Worm (Caenorhabditis elegans) whole organism, L4/young adult: ENCODE data around the gene E02H1.6.

Experiments
- W03F9.2 ChIP-seq: fragments of 150-350 bp; optimal IDR thresholded peaks from 2 replicates; lab custom pipeline; 2014; ENCODE audit warnings: missing biosample characterization, missing genetic modification characterization
- dao-5 ChIP-seq: sonication (generic microtip); optimal IDR thresholded peaks from 2 replicates; lab custom pipeline; 2016; ENCODE audit warnings: missing genotype, missing genetic modification characterization, moderate library complexity, missing compliant biosample characterization
- him-1 ChIP-seq: sonication (generic microtip); optimal IDR thresholded peaks from 2 replicates; lab custom pipeline; 2016; ENCODE audit warnings: missing genotype, missing genetic modification reagents, missing genetic modification characterization, missing compliant biosample characterization

Gene E02H1.6

ce11 chrII:9596401-9596800, at the start of gene E02H1.6:
E02H1.6 (plus strand) TSS chrII:9596701.
- TF ChIP-seq dao-5 = no peak
- TF ChIP-seq him-1 = no peak
- TF ChIP-seq W03F9.2 (tag; lab: Kevin White, UChicago) = no peak

DNA sequence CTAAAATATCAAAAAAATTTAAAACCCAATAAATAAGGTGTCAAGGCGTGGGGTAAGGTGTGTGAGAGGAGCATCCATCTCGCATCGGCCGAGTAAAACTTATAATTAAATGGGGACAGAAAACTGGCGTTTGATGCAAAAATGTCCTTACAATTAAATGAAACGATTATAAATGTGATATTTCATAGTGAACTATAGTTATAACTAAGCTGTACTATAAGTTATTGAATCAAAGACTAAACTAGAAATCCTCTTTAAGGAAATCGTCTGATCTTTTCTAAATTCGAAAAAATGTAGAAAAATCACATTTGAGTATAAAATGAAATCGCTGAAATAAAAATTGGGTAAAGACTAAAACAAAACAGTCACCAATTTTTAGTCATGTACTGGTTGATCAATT, 45.8 kb upstream of the E02H1.6 start, which contains the start of gene sra-6:
Gene sra-6 (minus strand): TSS at position 101 of the 400 bp plus-strand sequence.
- TF ChIP-seq him-1 (no peak), W03F9.2 (tag; lab: Kevin White, UChicago) (no peak), dao-5 (no peak)

DNA sequence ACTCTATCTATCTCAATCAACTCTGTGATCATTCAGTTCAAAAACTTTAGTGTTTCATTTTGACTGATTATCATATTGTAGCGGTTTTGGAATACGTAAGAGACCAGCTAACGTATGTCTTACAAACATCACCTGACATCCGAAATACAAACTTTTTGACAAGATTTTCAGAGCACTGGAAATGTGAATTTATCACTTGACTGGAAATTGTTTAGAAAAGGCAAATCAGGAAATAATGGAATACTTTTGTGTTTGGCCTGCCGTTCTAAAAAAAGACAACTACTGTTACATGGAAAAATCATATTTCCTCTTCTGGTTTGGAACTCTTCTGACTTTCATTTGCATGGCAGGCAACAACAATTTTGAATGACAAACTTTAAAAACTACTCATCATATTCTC, 45.0 kb upstream of the E02H1.6 start, which contains the start of gene F35H8.12:
Gene F35H8.12 (plus strand): TSS at position 301 of the 400 bp plus-strand sequence.
- TF ChIP-seq dao-5 (no peak), him-1 (no peak), W03F9.2 (tag; lab: Kevin White, UChicago) (no peak)

DNA sequence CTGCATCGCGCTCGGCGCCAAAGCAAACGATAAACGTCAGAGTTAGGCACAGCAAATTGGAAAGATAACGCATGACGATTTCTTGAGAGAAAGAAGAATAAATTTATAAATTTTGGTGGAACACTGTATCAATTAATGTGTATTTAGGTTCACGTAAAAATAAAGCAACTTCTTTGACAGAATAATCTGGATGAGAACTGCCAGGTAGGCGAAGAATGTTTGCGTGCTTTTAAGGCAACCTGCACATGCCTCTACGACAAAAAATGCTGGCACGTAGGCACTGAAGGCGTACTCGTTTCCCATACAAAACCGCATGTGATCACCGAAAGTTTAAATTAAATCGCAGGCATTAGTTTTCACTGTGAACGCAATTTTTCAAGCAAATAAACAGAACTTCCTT, 43.3 kb upstream of the E02H1.6 start, which contains the start of gene F35H8.1:
Gene F35H8.1 (minus strand): TSS at position 101 of the 400 bp plus-strand sequence.
- TF ChIP-seq W03F9.2 (tag; lab: Kevin White, UChicago) (no peak), him-1 (no peak), dao-5 (no peak)

- TF ChIP-seq him-1 = no peak
Observed at ce11 chrII:9554925-9555553, 41.5 kb upstream of the E02H1.6 start, which contains the start of gene F35H8.2. F35H8.2 (plus strand) TSS chrII:9555503.

DNA sequence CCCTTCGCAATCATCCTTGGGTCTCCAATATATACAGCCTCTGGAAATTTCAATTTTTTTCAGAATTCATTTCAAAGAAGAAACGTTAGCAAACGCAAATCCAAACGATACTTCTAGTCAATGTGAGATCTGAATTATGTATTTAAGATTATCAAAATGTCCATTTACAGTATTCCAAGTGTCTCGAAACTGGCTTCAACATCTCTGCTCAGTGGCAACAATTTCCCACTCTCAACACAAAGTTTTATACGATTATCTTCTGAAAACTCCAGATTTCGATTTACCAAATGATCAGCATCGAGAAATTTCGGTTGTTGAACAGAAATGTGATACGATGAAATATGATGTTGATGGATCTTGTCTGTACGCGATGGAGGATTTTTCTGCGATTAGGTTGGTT, 39.9 kb upstream of the E02H1.6 start:
- TF ChIP-seq W03F9.2 (tag; lab: Kevin White, UChicago) (no peak), dao-5 (no peak), him-1 (no peak)

ce11 chrII:9557437-9558150, 38.9 kb upstream of the E02H1.6 start, which contains the start of gene zfp-2:
zfp-2 (plus strand) TSS chrII:9557650.
- TF ChIP-seq dao-5 = no peak
- TF ChIP-seq W03F9.2 (tag; lab: Kevin White, UChicago) = no peak
- TF ChIP-seq him-1 = no peak

- TF ChIP-seq dao-5 = no peak
- no peak for TF ChIP-seq W03F9.2 (tag; lab: Kevin White, UChicago)
- TF ChIP-seq him-1 = no peak
Observed at ce11 chrII:9558906-9559305, 37.6 kb upstream of the E02H1.6 start.

DNA sequence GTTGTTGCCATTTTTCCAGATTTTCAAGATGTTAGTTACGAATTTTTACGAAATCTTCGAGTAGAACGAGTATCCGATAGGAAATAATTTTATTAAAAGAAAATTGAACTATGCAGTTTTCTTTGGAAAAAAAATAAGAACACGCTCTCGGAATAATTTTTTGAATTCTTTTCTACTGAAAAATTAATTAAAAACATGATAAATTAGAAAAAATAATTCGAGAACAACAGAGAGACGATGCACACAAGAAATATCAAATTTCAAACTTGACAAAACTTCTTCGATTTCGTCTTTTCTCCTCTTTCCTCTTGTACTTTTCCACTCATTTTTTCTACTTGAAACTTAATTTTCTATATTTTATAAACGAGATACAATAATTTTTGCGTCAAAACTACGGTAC, 36.6 kb upstream of the E02H1.6 start, which contains the start of gene F35H8.4:
Gene F35H8.4 (minus strand): TSS at position 101 of the 400 bp plus-strand sequence.
- TF ChIP-seq him-1 (no peak), W03F9.2 (tag; lab: Kevin White, UChicago) (no peak)

DNA sequence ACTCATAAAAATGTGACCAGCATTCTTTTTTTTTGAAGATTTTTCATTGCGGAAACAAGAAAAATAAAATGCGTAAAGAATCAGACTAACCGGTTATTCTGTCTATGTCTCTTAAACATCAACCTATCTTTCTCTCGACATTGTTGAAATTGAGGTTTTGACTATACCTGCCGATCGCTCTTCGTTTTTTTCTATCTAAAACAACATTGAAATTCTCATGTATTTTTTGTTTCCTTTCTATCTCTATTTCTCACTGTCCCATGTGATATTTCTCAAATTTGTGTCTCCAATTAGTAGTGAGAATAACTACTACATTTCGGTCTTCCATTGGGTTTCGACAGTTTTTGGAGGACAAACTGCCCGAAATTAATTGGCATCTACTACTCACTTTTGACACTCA, 35.6 kb upstream of the E02H1.6 start:
- TF ChIP-seq him-1 (no peak), dao-5 (no peak), W03F9.2 (tag; lab: Kevin White, UChicago) (no peak)

ce11 chrII:9566045-9566444, 30.5 kb upstream of the E02H1.6 start:
- peak; percentile 80 for TF ChIP-seq dao-5
- no peak for TF ChIP-seq W03F9.2 (tag; lab: Kevin White, UChicago)
- TF ChIP-seq him-1 = peak; percentile 49

DNA sequence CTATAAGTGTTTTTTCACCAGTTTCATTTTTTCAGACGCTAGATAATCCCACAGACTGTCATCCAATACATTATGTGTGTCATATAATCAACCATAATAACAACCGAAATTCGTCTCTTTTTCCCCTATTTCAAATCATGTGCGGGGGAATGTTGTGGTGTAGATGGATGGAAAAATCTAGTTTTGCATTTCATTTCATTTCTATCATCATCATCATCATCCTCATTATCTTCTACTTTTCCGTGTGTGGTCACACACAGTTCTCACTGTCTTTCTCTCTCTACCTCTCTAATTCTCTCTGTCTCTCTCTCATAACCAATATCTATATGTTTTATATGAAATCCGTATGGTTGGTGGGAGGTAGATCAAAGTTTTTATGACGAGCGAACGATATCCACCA, 23.1 kb upstream of the E02H1.6 start:
- TF ChIP-seq him-1 = no peak
- no peak for TF ChIP-seq W03F9.2 (tag; lab: Kevin White, UChicago)
- TF ChIP-seq dao-5 = no peak

DNA sequence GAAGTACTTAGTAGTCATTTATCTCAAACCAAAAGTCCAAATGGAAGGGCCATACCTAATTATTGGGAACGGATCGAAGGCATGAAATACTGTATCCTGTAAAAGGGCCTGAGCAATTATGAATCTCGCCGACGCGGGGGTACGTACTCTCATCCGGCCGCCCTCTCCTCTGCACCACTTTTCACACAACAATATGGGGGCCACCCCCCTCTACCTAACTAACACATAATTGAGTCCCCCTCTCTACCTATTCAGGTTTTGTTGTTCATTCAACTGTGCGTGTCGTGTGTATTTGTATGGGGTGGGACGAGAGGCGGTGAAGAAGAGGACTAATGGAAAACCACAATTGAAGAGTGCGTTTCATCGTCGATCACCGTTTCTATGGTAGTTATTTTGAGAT, 22.1 kb upstream of the E02H1.6 start:
- TF ChIP-seq dao-5 = no peak
- TF ChIP-seq W03F9.2 (tag; lab: Kevin White, UChicago) = no peak
- no peak for TF ChIP-seq him-1

DNA sequence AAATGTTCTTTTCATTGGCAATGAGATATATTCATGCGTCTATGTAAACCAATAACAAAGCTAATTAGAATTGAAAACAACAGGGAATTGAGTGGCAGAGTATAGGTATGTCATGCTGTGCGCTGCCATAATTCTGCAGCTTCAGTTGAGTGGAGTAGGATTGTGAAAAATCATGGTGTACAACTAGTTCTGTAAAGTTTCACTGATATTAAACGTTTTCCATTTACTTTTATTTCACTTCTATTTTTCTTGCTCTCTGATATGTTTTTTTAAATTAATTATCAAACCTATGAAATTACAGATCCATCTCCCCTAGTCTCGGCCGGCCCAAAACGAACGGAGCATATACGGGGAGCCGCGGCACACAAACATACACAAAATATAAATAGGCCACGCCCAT, 20.8 kb upstream of the E02H1.6 start, which contains the start of gene exc-7:
Gene exc-7 (plus strand): TSS at position 301 of the 400 bp plus-strand sequence.
- TF ChIP-seq W03F9.2 (tag; lab: Kevin White, UChicago) = no peak
- TF ChIP-seq him-1 = no peak
- TF ChIP-seq dao-5 = no peak

- TF ChIP-seq dao-5 = no peak
- no peak for TF ChIP-seq him-1
- no peak for TF ChIP-seq W03F9.2 (tag; lab: Kevin White, UChicago)
Observed at ce11 chrII:9576707-9577106, 19.8 kb upstream of the E02H1.6 start.
